Worm (Caenorhabditis elegans): ENCODE results near the gene cest-9.2.

DNA sequence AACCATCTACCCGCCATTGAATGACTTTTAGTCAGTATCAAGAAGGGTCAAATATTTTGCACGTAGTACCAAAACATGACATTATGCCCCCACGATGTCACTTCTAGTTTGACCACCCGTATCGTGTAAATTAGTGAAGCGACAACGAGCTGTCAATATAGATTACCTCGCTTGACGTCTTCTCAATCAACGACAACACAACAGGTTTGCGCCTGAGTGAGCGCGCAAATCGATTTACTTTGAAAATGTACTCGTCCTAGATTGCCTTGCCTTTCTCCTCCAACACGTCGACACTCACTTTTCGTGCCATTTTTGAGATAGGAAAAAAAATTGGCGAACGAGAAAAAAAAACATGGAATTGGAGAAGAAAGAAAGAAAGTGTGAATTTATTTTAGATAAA, 41.2 kb upstream of the cest-9.2 start:
- no peak for TF ChIP-seq zag-1 (tag; optimal IDR thresholded peaks at IDR 0.05)
- TF ChIP-seq elt-3 (tag; optimal IDR thresholded peaks at IDR 0.05): no peak
- TF ChIP-seq lin-39 (tag; optimal IDR thresholded peaks at IDR 0.05): no peak
- no peak for TF ChIP-seq elt-1 (tag; optimal IDR thresholded peaks at IDR 0.05)
- no peak for TF ChIP-seq nhr-10 (tag; optimal IDR thresholded peaks at IDR 0.05)
- no peak for TF ChIP-seq egl-27 (tag; optimal IDR thresholded peaks at IDR 0.05)
- TF ChIP-seq nhr-237 (tag; optimal IDR thresholded peaks at IDR 0.05): no peak
- peak; percentile 35 for TF ChIP-seq sem-4 (tag; optimal IDR thresholded peaks at IDR 0.05)

Measured in whole organism, L2 larva.